Worm (Caenorhabditis elegans): Measurements from ENCODE around the gene T03F7.6.

ce11 chrV:11344112-11344511 lies 49.6 kb downstream of the T03F7.6 start:
- TF ChIP-seq lsy-2 (tag; optimal IDR thresholded peaks at IDR 0.05), result no peak
- no peak for TF ChIP-seq tbx-8 (GFP tag; optimal IDR thresholded peaks at IDR 0.05)
- peak; percentile 76 for TF ChIP-seq elt-1 (tag; optimal IDR thresholded peaks at IDR 0.05; ENCODE audit: borderline replicate concordance, insufficient read depth)
- no peak for TF ChIP-seq elt-3 (tag; optimal IDR thresholded peaks at IDR 0.05)
- no peak for TF ChIP-seq nhr-76 (tag; optimal IDR thresholded peaks at IDR 0.05)
- TF ChIP-seq snpc-4 (tag; optimal IDR thresholded peaks at IDR 0.05), result no peak
- TF ChIP-seq pha-4 (tag; optimal IDR thresholded peaks at IDR 0.05), result no peak
- TF ChIP-seq unc-62 (GFP tag; optimal IDR thresholded peaks at IDR 0.05), result no peak
- TF ChIP-seq nhr-12 (tag; optimal IDR thresholded peaks at IDR 0.05), result no peak
- TF ChIP-seq nhr-237 (tag; optimal IDR thresholded peaks at IDR 0.05), result no peak
- TF ChIP-seq zip-8 (tag; optimal IDR thresholded peaks at IDR 0.05), result no peak
